Fruit fly (Drosophila melanogaster) S2 (cell line): ENCODE measurements around the gene CG14820.

Source experiments
- CG8478 ChIP-seq: fragments of >200 bp; optimal IDR thresholded peaks from 2 replicates; lab custom pipeline; 2018
- CTCF ChIP-seq, 2 experiments: fragments of >200 bp; optimal IDR thresholded peaks; 2 replicates each; lab custom pipeline; 2018

DNA sequence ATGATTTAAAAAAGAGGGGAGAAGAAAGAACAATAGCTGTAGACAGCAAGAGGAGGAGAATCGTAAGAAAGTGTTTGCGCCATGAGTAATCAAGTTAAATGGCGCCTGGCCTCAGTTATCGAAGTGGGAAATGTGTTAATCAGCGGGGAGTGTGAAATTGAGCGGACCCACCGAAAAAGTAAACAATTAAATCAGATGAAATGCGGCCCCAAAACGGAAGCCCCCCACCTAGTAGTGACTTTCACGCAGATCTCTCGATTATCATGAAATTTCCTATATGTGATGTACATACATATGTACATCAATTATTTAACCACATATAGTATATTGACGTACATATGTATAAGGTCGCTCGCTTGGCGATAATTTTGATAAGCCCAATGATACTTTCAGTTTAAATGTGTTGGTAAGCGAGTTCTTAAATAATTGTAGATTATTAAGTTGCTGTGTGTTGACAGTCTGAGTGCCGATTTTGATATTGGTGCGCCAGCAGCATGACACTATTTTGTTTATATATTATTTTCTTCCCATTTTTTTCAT is 43.9 kb downstream of the CG14820 start:
- TF ChIP-seq CG8478 (lab: Kevin White, UChicago) (no peak), CTCF (optimal IDR thresholded peaks at IDR 0.05; lab: Kevin White, UChicago) (no peak)
